Fruit fly (Drosophila melanogaster): ENCODE results near the gene CG13386.

- no peak for TF ChIP-seq ttk (optimal IDR thresholded peaks at IDR 0.05)
- no peak for TF ChIP-seq insv (optimal IDR thresholded peaks at IDR 0.05)
- no peak for TF ChIP-seq h (optimal IDR thresholded peaks at IDR 0.05)
- TF ChIP-seq Sin3A (optimal IDR thresholded peaks at IDR 0.05), result no peak
- no peak for TF ChIP-seq Myc (optimal IDR thresholded peaks at IDR 0.05)
- no peak for TF ChIP-seq psq (optimal IDR thresholded peaks at IDR 0.05)
Measured at dm6 chr2L:8402928-8403285, 4.1 kb downstream of the CG13386 start, which contains the start of gene fy.

All from Kc167 (cell line).